Worm (Caenorhabditis elegans) whole organism, midembryonic: ENCODE data around the gene ZC239.16.
A peak's percentile ranks its signal among the peaks of the same experiment; 100 is the strongest.

Source experiments
- T22C8.4 ChIP-seq: fragments of 200-800 bp; sonication (Bioruptor generic); IDR thresholded peaks from 2 replicates; pipeline ENCODE4 v1.3.6; 2022; ENCODE audit warnings: missing genetic modification characterization, missing compliant biosample characterization
- cog-1 ChIP-seq: sonication (generic microtip); optimal IDR thresholded peaks from 2 replicates; lab custom pipeline; 2016; ENCODE audit warnings: missing genetic modification characterization, missing compliant biosample characterization
- flt-1 ChIP-seq: fragments of 200-800 bp; sonication (Bioruptor generic); IDR thresholded peaks from 2 replicates; pipeline ENCODE4 v1.3.6; 2022; ENCODE audit warnings: missing genetic modification characterization, missing compliant biosample characterization
- klf-2 ChIP-seq: fragments of 200-800 bp; sonication (Bioruptor generic); conservative IDR thresholded peaks from 2 replicates; pipeline ENCODE4 v1.3.6; 2022; ENCODE audit warnings: missing genetic modification reagents, missing genetic modification characterization, missing compliant biosample characterization
- med-1 ChIP-seq: sonication (generic microtip); optimal IDR thresholded peaks from 2 replicates; lab custom pipeline; 2017; ENCODE audit warnings: missing genetic modification characterization, mild to moderate bottlenecking, missing compliant biosample characterization, antibody characterized with exemption, missing genetic modification reagents; ENCODE audit not compliant: insufficient read depth
- ref-1 ChIP-seq: fragments of 200-800 bp; sonication (Bioruptor generic); conservative IDR thresholded peaks from 2 replicates; pipeline ENCODE4 v1.3.6; 2022; ENCODE audit warnings: missing genetic modification reagents, missing genetic modification characterization, missing compliant biosample characterization
- tab-1 ChIP-seq: fragments of 200-800 bp; sonication (Bioruptor generic); IDR thresholded peaks from 2 replicates; pipeline ENCODE4 v1.3.6; 2022; ENCODE audit warnings: missing genetic modification characterization, missing compliant biosample characterization
- ztf-23 ChIP-seq: fragments of 200-800 bp; sonication (Bioruptor generic); IDR thresholded peaks from 2 replicates; pipeline ENCODE4 v1.3.6; 2022; ENCODE audit warnings: missing genetic modification reagents, missing genetic modification characterization, missing compliant biosample characterization
- ztf-29 ChIP-seq: fragments of 200-800 bp; sonication (Bioruptor generic); IDR thresholded peaks from 2 replicates; pipeline ENCODE4 v1.3.6; 2022; ENCODE audit warnings: missing genetic modification reagents, missing genetic modification characterization, missing compliant biosample characterization

The ZC239.16 gene

ce11 chrII:3225200-3225599, at the start of gene ZC239.16:
TSS of gene ZC239.16 (minus strand) at chrII:3225319.
- no peak for TF ChIP-seq flt-1 (GFP tag; lab: Robert Waterston, UW)
- TF ChIP-seq ztf-29 (GFP tag; lab: Robert Waterston, UW), result no peak
- no peak for TF ChIP-seq cog-1 (tag; lab: Kevin White, UChicago)
- TF ChIP-seq tab-1 (GFP tag; lab: Robert Waterston, UW), result no peak
- no peak for TF ChIP-seq ztf-23
- no peak for TF ChIP-seq klf-2 (GFP tag; lab: Robert Waterston, UW)
- TF ChIP-seq T22C8.4 (GFP tag; lab: Robert Waterston, UW), result no peak
- no peak for TF ChIP-seq ref-1 (GFP tag; lab: Robert Waterston, UW)
- TF ChIP-seq med-1 (GFP tag; lab: Kevin White, UChicago), result no peak

ce11 chrII:3270598-3270997, 45.5 kb upstream of the ZC239.16 start:
- TF ChIP-seq med-1 (GFP tag; lab: Kevin White, UChicago) (no peak), cog-1 (tag; lab: Kevin White, UChicago) (no peak), flt-1 (GFP tag; lab: Robert Waterston, UW) (no peak), ztf-23 (no peak), tab-1 (GFP tag; lab: Robert Waterston, UW) (no peak), klf-2 (GFP tag; lab: Robert Waterston, UW) (no peak), T22C8.4 (GFP tag; lab: Robert Waterston, UW) (no peak), ref-1 (GFP tag; lab: Robert Waterston, UW) (no peak), ztf-29 (GFP tag; lab: Robert Waterston, UW) (no peak)

DNA sequence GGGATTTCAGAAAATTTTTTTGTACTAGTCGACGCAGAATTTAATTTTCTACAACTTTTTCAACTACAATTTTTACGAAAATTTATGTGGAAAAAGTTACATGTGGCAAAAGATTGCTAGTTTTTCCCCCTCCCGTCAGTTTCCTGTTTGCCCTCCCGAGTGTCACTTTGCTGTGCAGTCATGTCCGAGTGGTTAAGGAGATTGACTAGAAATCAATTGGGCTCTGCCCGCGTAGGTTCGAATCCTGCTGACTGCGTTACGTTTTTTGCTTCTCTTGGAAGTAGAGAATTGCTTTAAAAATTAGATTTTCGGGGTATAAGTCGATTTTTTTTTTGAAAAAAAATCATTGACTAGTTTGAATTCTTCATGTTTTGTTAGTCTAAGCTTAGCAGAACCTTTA, 42.7 kb upstream of the ZC239.16 start:
- TF ChIP-seq med-1 (GFP tag; lab: Kevin White, UChicago) (no peak), cog-1 (tag; lab: Kevin White, UChicago) (no peak), flt-1 (GFP tag; lab: Robert Waterston, UW) (peak; percentile 69), tab-1 (GFP tag; lab: Robert Waterston, UW) (peak; percentile 68), ztf-29 (GFP tag; lab: Robert Waterston, UW) (no peak), ztf-23 (no peak), klf-2 (GFP tag; lab: Robert Waterston, UW) (0 out of 2 replicates have a peak, but pooled peaks have one; percentile 6), ref-1 (GFP tag; lab: Robert Waterston, UW) (0 out of 2 replicates have a peak, but pooled peaks have one; percentile 34), T22C8.4 (GFP tag; lab: Robert Waterston, UW) (peak; percentile 41)

DNA sequence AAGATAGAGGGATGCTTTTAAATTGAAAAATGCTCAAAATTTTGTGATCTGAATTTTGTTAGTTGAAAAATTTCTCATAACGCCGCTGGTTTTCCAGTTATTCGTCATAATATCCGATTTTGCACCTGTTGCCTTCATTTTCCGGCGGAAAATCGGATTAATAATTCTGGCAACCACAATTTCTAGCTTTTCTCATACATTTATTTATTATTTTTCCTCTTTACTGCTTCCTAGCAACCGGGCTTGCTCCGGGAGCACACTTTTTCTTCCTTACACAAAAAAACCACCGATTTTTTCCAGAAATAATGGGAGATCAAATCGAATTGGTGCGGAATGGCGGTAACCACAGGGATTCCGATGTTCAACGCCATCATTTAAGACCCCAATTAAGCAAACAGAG, 42.2 kb upstream of the ZC239.16 start, which contains the start of gene F02E11.7:
Gene F02E11.7, plus strand, starts transcription at position 301 of the 400 bp plus-strand sequence.
- no peak for TF ChIP-seq ztf-29 (GFP tag; lab: Robert Waterston, UW)
- no peak for TF ChIP-seq tab-1 (GFP tag; lab: Robert Waterston, UW)
- TF ChIP-seq T22C8.4 (GFP tag; lab: Robert Waterston, UW), result no peak
- TF ChIP-seq klf-2 (GFP tag; lab: Robert Waterston, UW), result no peak
- TF ChIP-seq flt-1 (GFP tag; lab: Robert Waterston, UW), result no peak
- no peak for TF ChIP-seq ref-1 (GFP tag; lab: Robert Waterston, UW)
- no peak for TF ChIP-seq cog-1 (tag; lab: Kevin White, UChicago)
- TF ChIP-seq med-1 (GFP tag; lab: Kevin White, UChicago), result no peak

ce11 chrII:3264704-3265103, 39.6 kb upstream of the ZC239.16 start:
- TF ChIP-seq flt-1 (GFP tag; lab: Robert Waterston, UW) (no peak), ztf-23 (no peak), T22C8.4 (GFP tag; lab: Robert Waterston, UW) (no peak), med-1 (GFP tag; lab: Kevin White, UChicago) (no peak), klf-2 (GFP tag; lab: Robert Waterston, UW) (no peak), ref-1 (GFP tag; lab: Robert Waterston, UW) (no peak)

ce11 chrII:3262504-3262903, 37.4 kb upstream of the ZC239.16 start, which contains the start of gene F02E11.2:
TSS of gene F02E11.2 (plus strand) at chrII:3262804.
- TF ChIP-seq med-1 (GFP tag; lab: Kevin White, UChicago), result no peak
- no peak for TF ChIP-seq tab-1 (GFP tag; lab: Robert Waterston, UW)
- no peak for TF ChIP-seq klf-2 (GFP tag; lab: Robert Waterston, UW)
- TF ChIP-seq flt-1 (GFP tag; lab: Robert Waterston, UW), result no peak
- no peak for TF ChIP-seq T22C8.4 (GFP tag; lab: Robert Waterston, UW)

DNA sequence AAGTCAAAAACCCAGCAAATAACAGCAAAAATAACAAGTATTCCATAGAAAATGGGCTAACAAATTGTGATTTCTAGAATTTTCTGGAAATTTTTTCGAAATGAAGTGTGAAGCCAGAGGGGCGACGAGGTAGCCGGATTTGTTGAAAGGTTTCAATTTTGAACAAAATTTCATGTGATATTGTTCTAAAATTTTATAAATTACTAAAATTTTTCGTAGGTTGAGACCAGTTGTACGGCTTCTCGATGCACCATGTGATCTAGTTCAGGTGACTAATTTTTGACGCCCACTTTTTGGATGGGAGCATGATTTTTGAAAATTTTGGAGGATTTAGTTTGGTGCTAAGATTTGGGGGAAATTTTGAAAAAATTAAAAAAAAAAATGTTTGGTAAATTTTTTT, 34.1 kb upstream of the ZC239.16 start, which contains the start of gene gcy-19:
Gene gcy-19, minus strand, starts transcription at position 101 of the 400 bp plus-strand sequence.
- TF ChIP-seq cog-1 (tag; lab: Kevin White, UChicago) (no peak), ztf-23 (no peak), klf-2 (GFP tag; lab: Robert Waterston, UW) (no peak), ztf-29 (GFP tag; lab: Robert Waterston, UW) (no peak), flt-1 (GFP tag; lab: Robert Waterston, UW) (no peak), ref-1 (GFP tag; lab: Robert Waterston, UW) (no peak), tab-1 (GFP tag; lab: Robert Waterston, UW) (no peak), T22C8.4 (GFP tag; lab: Robert Waterston, UW) (no peak), med-1 (GFP tag; lab: Kevin White, UChicago) (no peak)

DNA sequence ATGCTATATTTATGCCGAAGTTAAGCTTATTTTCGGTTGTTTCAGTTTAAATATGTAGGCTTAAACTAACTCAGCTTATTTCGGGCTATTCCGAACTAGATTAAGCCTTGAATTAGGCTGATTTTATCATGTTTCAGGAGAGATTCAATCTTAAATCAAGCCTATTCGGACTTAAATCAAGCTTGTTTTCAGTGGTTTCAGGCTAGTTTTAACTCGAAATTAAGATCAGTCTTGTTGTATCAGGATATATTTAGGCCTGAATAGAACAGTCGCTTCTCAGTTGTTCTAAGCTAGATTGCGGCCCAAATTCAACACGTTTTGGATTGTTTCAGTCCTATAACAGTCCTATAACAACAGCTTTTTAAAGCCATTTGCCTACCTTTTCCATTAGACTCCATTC, 26.7 kb upstream of the ZC239.16 start:
- TF ChIP-seq ztf-29 (GFP tag; lab: Robert Waterston, UW), result no peak
- TF ChIP-seq cog-1 (tag; lab: Kevin White, UChicago), result no peak
- TF ChIP-seq tab-1 (GFP tag; lab: Robert Waterston, UW), result no peak
- TF ChIP-seq ref-1 (GFP tag; lab: Robert Waterston, UW), result no peak
- TF ChIP-seq med-1 (GFP tag; lab: Kevin White, UChicago), result no peak
- TF ChIP-seq ztf-23, result no peak
- TF ChIP-seq klf-2 (GFP tag; lab: Robert Waterston, UW), result no peak
- no peak for TF ChIP-seq flt-1 (GFP tag; lab: Robert Waterston, UW)
- no peak for TF ChIP-seq T22C8.4 (GFP tag; lab: Robert Waterston, UW)

- TF ChIP-seq cog-1 (tag; lab: Kevin White, UChicago) (no peak), flt-1 (GFP tag; lab: Robert Waterston, UW) (no peak), med-1 (GFP tag; lab: Kevin White, UChicago) (no peak), ztf-29 (GFP tag; lab: Robert Waterston, UW) (no peak), klf-2 (GFP tag; lab: Robert Waterston, UW) (no peak), ref-1 (GFP tag; lab: Robert Waterston, UW) (no peak), tab-1 (GFP tag; lab: Robert Waterston, UW) (no peak), T22C8.4 (GFP tag; lab: Robert Waterston, UW) (no peak), ztf-23 (no peak)
These were observed 25.1 kb upstream of the ZC239.16 start for ce11 chrII:3250195-3250594.
